Worm (Caenorhabditis elegans): ENCODE measurements around the gene zig-2.
A peak's percentile ranks its signal among the peaks of the same experiment; 100 is the strongest.

zig-2 gene

ce11 chrX:12358957-12359356 is 17.7 kb upstream of the zig-2 start, which contains the start of gene nspc-14:
nspc-14 (minus strand) TSS chrX:12359057.
- TF ChIP-seq ceh-36 (tag; optimal IDR thresholded peaks at IDR 0.05): no peak
- TF ChIP-seq hmbx-1 (tag; optimal IDR thresholded peaks at IDR 0.05): no peak
- no peak for TF ChIP-seq ets-7 (tag; optimal IDR thresholded peaks at IDR 0.05)
- TF ChIP-seq sea-1 (GFP tag; conservative IDR thresholded peaks at IDR 0.05): no peak
- no peak for TF ChIP-seq aly-1 (tag; optimal IDR thresholded peaks at IDR 0.05)
- no peak for TF ChIP-seq tra-4 (tag; optimal IDR thresholded peaks at IDR 0.05)
- no peak for TF ChIP-seq flt-1 (GFP tag; IDR thresholded peaks at IDR 0.05)
- no peak for TF ChIP-seq B0310.2 (tag; optimal IDR thresholded peaks at IDR 0.05)
- TF ChIP-seq F13C5.2 (tag; optimal IDR thresholded peaks at IDR 0.05): no peak

- TF ChIP-seq tbx-37 (GFP tag; conservative IDR thresholded peaks at IDR 0.05): no peak
These were observed 15.9 kb upstream of the zig-2 start, which contains the start of gene nspc-13 for ce11 chrX:12357127-12357526. nspc-13 (plus strand) TSS chrX:12357427.

- TF ChIP-seq ceh-36 (tag; optimal IDR thresholded peaks at IDR 0.05): no peak
- no peak for TF ChIP-seq F13C5.2 (tag; optimal IDR thresholded peaks at IDR 0.05)
- TF ChIP-seq B0310.2 (tag; optimal IDR thresholded peaks at IDR 0.05): no peak
- no peak for TF ChIP-seq pes-1 (GFP tag; IDR thresholded peaks at IDR 0.05)
- no peak for TF ChIP-seq hmg-4 (GFP tag; optimal IDR thresholded peaks at IDR 0.05)
- no peak for TF ChIP-seq scrt-1 (GFP tag; IDR thresholded peaks at IDR 0.05)
- TF ChIP-seq tbx-11 (GFP tag; IDR thresholded peaks at IDR 0.05): no peak
- TF ChIP-seq aly-1 (tag; optimal IDR thresholded peaks at IDR 0.05): no peak
- no peak for TF ChIP-seq hnd-1 (tag; optimal IDR thresholded peaks at IDR 0.05)
- no peak for TF ChIP-seq ceh-13 (GFP tag; optimal IDR thresholded peaks at IDR 0.05)
- no peak for TF ChIP-seq tra-4 (tag; optimal IDR thresholded peaks at IDR 0.05)
- no peak for TF ChIP-seq flt-1 (GFP tag; IDR thresholded peaks at IDR 0.05)
- no peak for TF ChIP-seq tbx-37 (GFP tag; conservative IDR thresholded peaks at IDR 0.05)
- no peak for TF ChIP-seq ets-7 (tag; optimal IDR thresholded peaks at IDR 0.05)
- no peak for TF ChIP-seq ama-1 (optimal IDR thresholded peaks at IDR 0.05)
- TF ChIP-seq hmbx-1 (tag; optimal IDR thresholded peaks at IDR 0.05): no peak
- TF ChIP-seq sea-1 (GFP tag; conservative IDR thresholded peaks at IDR 0.05): no peak
These were observed 15.3 kb upstream of the zig-2 start, which contains the start of gene nspc-12 for ce11 chrX:12356581-12356980. nspc-12 (minus strand) TSS chrX:12356681.

ce11 chrX:12352872-12353271 is 11.6 kb upstream of the zig-2 start, which contains the start of gene F42F12.4:
F42F12.4 (minus strand) TSS chrX:12352947.
- TF ChIP-seq scrt-1 (GFP tag; IDR thresholded peaks at IDR 0.05): no peak
- no peak for TF ChIP-seq tra-4 (tag; optimal IDR thresholded peaks at IDR 0.05)
- no peak for TF ChIP-seq B0310.2 (tag; optimal IDR thresholded peaks at IDR 0.05)
- TF ChIP-seq hnd-1 (tag; optimal IDR thresholded peaks at IDR 0.05): no peak
- no peak for TF ChIP-seq ceh-13 (GFP tag; optimal IDR thresholded peaks at IDR 0.05)
- TF ChIP-seq aly-1 (tag; optimal IDR thresholded peaks at IDR 0.05): no peak
- TF ChIP-seq ets-7 (tag; optimal IDR thresholded peaks at IDR 0.05): no peak
- TF ChIP-seq flt-1 (GFP tag; IDR thresholded peaks at IDR 0.05): no peak
- TF ChIP-seq F13C5.2 (tag; optimal IDR thresholded peaks at IDR 0.05): no peak
- no peak for TF ChIP-seq pes-1 (GFP tag; IDR thresholded peaks at IDR 0.05)
- TF ChIP-seq tbx-37 (GFP tag; conservative IDR thresholded peaks at IDR 0.05): no peak
- no peak for TF ChIP-seq hmbx-1 (tag; optimal IDR thresholded peaks at IDR 0.05)
- TF ChIP-seq ama-1 (optimal IDR thresholded peaks at IDR 0.05): no peak
- TF ChIP-seq tbx-11 (GFP tag; IDR thresholded peaks at IDR 0.05): no peak
- TF ChIP-seq sea-1 (GFP tag; conservative IDR thresholded peaks at IDR 0.05): no peak
- TF ChIP-seq ceh-36 (tag; optimal IDR thresholded peaks at IDR 0.05): no peak
- no peak for TF ChIP-seq hmg-4 (GFP tag; optimal IDR thresholded peaks at IDR 0.05)

ce11 chrX:12350207-12350606 is 9.0 kb upstream of the zig-2 start, which contains the start of gene F42F12.3:
F42F12.3 (plus strand) TSS chrX:12350578.
- TF ChIP-seq ama-1 (optimal IDR thresholded peaks at IDR 0.05) (no peak), ceh-36 (tag; optimal IDR thresholded peaks at IDR 0.05) (no peak), tbx-37 (GFP tag; conservative IDR thresholded peaks at IDR 0.05) (no peak), ceh-13 (GFP tag; optimal IDR thresholded peaks at IDR 0.05) (no peak), ets-7 (tag; optimal IDR thresholded peaks at IDR 0.05) (no peak), scrt-1 (GFP tag; IDR thresholded peaks at IDR 0.05) (no peak), pes-1 (GFP tag; IDR thresholded peaks at IDR 0.05) (no peak)

- TF ChIP-seq ama-1 (optimal IDR thresholded peaks at IDR 0.05) (no peak), hmbx-1 (tag; optimal IDR thresholded peaks at IDR 0.05) (no peak), pes-1 (GFP tag; IDR thresholded peaks at IDR 0.05) (no peak), F13C5.2 (tag; optimal IDR thresholded peaks at IDR 0.05) (no peak), flt-1 (GFP tag; IDR thresholded peaks at IDR 0.05) (no peak), hnd-1 (tag; optimal IDR thresholded peaks at IDR 0.05) (no peak), aly-1 (tag; optimal IDR thresholded peaks at IDR 0.05) (no peak), tbx-11 (GFP tag; IDR thresholded peaks at IDR 0.05) (no peak), scrt-1 (GFP tag; IDR thresholded peaks at IDR 0.05) (no peak), B0310.2 (tag; optimal IDR thresholded peaks at IDR 0.05) (no peak), hmg-4 (GFP tag; optimal IDR thresholded peaks at IDR 0.05) (no peak), sea-1 (GFP tag; conservative IDR thresholded peaks at IDR 0.05) (no peak), tbx-37 (GFP tag; conservative IDR thresholded peaks at IDR 0.05) (no peak), tra-4 (tag; optimal IDR thresholded peaks at IDR 0.05) (no peak), ets-7 (tag; optimal IDR thresholded peaks at IDR 0.05) (no peak), ceh-13 (GFP tag; optimal IDR thresholded peaks at IDR 0.05) (no peak), ceh-36 (tag; optimal IDR thresholded peaks at IDR 0.05) (no peak)
These were observed 7.1 kb upstream of the zig-2 start, which contains the start of gene F42F12.14 for ce11 chrX:12348329-12348728. F42F12.14 (plus strand) TSS chrX:12348629.

- TF ChIP-seq tra-4 (tag; optimal IDR thresholded peaks at IDR 0.05): no peak
- TF ChIP-seq ceh-36 (tag; optimal IDR thresholded peaks at IDR 0.05): peak; percentile 11
- TF ChIP-seq ama-1 (optimal IDR thresholded peaks at IDR 0.05): no peak
- TF ChIP-seq tbx-11 (GFP tag; IDR thresholded peaks at IDR 0.05): peak; percentile 69
These were observed 6.6 kb upstream of the zig-2 start for ce11 chrX:12347822-12348221.

ce11 chrX:12346729-12347128 is 5.5 kb upstream of the zig-2 start, which contains the start of gene F42F12.11:
F42F12.11 (plus strand) TSS chrX:12347029.
- no peak for TF ChIP-seq pes-1 (GFP tag; IDR thresholded peaks at IDR 0.05)
- no peak for TF ChIP-seq scrt-1 (GFP tag; IDR thresholded peaks at IDR 0.05)
- TF ChIP-seq ceh-36 (tag; optimal IDR thresholded peaks at IDR 0.05): no peak
- no peak for TF ChIP-seq ceh-13 (GFP tag; optimal IDR thresholded peaks at IDR 0.05)
- TF ChIP-seq tbx-37 (GFP tag; conservative IDR thresholded peaks at IDR 0.05): no peak
- no peak for TF ChIP-seq hmg-4 (GFP tag; optimal IDR thresholded peaks at IDR 0.05)
- no peak for TF ChIP-seq aly-1 (tag; optimal IDR thresholded peaks at IDR 0.05)
- TF ChIP-seq sea-1 (GFP tag; conservative IDR thresholded peaks at IDR 0.05): no peak
- TF ChIP-seq F13C5.2 (tag; optimal IDR thresholded peaks at IDR 0.05): no peak
- TF ChIP-seq B0310.2 (tag; optimal IDR thresholded peaks at IDR 0.05): no peak

All from whole organism, early embryonic.